Fruit fly (Drosophila melanogaster) whole organism, embryonic: ENCODE results near the gene CG31904.
"Not testable (repeated sequence)": the region's sequence is repeated elsewhere in the genome, so short reads cannot be mapped to it uniquely, and the experiment has no call there.

Experiments used
- CG14667 ChIP-seq: fragments of 200-800 bp; sonication (Bioruptor generic); IDR thresholded peaks from 2 replicates; pipeline ENCODE4 v1.3.6; 2022; ENCODE audit warnings: missing biosample characterization, missing genetic modification characterization
- CG17328 ChIP-seq: fragments of 200-800 bp; sonication (Bioruptor generic); IDR thresholded peaks from 2 replicates; pipeline ENCODE4 v1.3.6; 2022; ENCODE audit warnings: missing biosample characterization, missing genetic modification characterization
- CG1832 ChIP-seq: fragments of 200-800 bp; sonication (Bioruptor generic); optimal IDR thresholded peaks from 2 replicates; lab custom pipeline; 2017; ENCODE audit warnings: missing biosample characterization, mild to moderate bottlenecking, missing genetic modification characterization, inconsistent platforms
- CG3838 ChIP-seq: fragments of 200-800 bp; sonication (Bioruptor generic); optimal IDR thresholded peaks from 3 replicates; lab custom pipeline; 2016; ENCODE audit warnings: missing biosample characterization, missing genetic modification characterization
- CG6254 ChIP-seq: fragments of 200-800 bp; sonication (Bioruptor generic); optimal IDR thresholded peaks from 3 replicates; lab custom pipeline; 2017; ENCODE audit warnings: mild to moderate bottlenecking, missing biosample characterization, missing genetic modification reagents, missing genetic modification characterization
- CG9797 ChIP-seq: fragments of 200-800 bp; sonication (Bioruptor generic); optimal IDR thresholded peaks from 3 replicates; lab custom pipeline; 2018; ENCODE audit warnings: missing biosample characterization, mild to moderate bottlenecking, missing genetic modification characterization
- D19A ChIP-seq: fragments of 200-800 bp; optimal IDR thresholded peaks from 3 replicates; lab custom pipeline; 2019; ENCODE audit warnings: missing biosample characterization, mild to moderate bottlenecking, missing genetic modification characterization, moderate library complexity
- Dip2 ChIP-seq: fragments of 200-800 bp; sonication (Bioruptor generic); IDR thresholded peaks from 2 replicates; pipeline ENCODE4 v1.3.6; 2022; ENCODE audit warnings: missing biosample characterization, missing genetic modification characterization
- HLH3B ChIP-seq: fragments of 200-800 bp; sonication (Bioruptor generic); IDR thresholded peaks from 2 replicates; pipeline ENCODE4 v1.3.6; 2022; ENCODE audit warnings: missing biosample characterization, missing genetic modification characterization
- Mad ChIP-seq: fragments of 200-800 bp; sonication (Bioruptor generic); optimal IDR thresholded peaks from 2 replicates; lab custom pipeline; 2016; ENCODE audit warnings: missing biosample characterization, missing genetic modification characterization
- otp ChIP-seq: fragments of 200-800 bp; sonication (Bioruptor generic); IDR thresholded peaks from 3 replicates; pipeline ENCODE4, ENCODE4 v1.3.6; 2022; ENCODE audit warnings: missing biosample characterization, missing genetic modification characterization
- sr ChIP-seq: fragments of 200-800 bp; sonication (Bioruptor generic); IDR thresholded peaks from 3 replicates; pipeline ENCODE4 v1.3.6; 2022; ENCODE audit warnings: missing biosample characterization, missing genetic modification characterization
- tap ChIP-seq: fragments of 200-800 bp; optimal IDR thresholded peaks from 3 replicates; lab custom pipeline; 2019; ENCODE audit warnings: missing biosample characterization, mild to moderate bottlenecking, missing genetic modification characterization, moderate library complexity

- TF ChIP-seq HLH3B; Mad (GFP tag; lab: Kevin White, UChicago); CG6254 (GFP tag; lab: Kevin White, UChicago); CG14667 (GFP tag; lab: Robert Waterston, UW); D19A (tag; lab: Kevin White, UChicago); otp; CG3838 (GFP tag; lab: Kevin White, UChicago); sr (GFP tag; lab: Robert Waterston, UW); CG1832 (GFP tag; lab: Kevin White, UChicago); CG9797; CG17328; Dip2; tap (tag; lab: Kevin White, UChicago): not testable (repeated sequence)
These were observed at the start of gene CG31904 for dm6 chr2L:7738709-7739108.
